Worm (Caenorhabditis elegans) whole organism, L3 larva: Measurements from ENCODE around the gene C43F9.4.

Experiments
- R02D3.7 ChIP-seq: fragments of 150-350 bp; optimal IDR thresholded peaks from 2 replicates; lab custom pipeline; 2014; ENCODE audit warnings: missing biosample characterization, missing genetic modification characterization
- fos-1 ChIP-seq: fragments of 150-350 bp; optimal IDR thresholded peaks from 2 replicates; lab custom pipeline; 2014; ENCODE audit warnings: missing biosample characterization, missing genetic modification characterization
- hmg-11 ChIP-seq: sonication (generic microtip); optimal IDR thresholded peaks from 2 replicates; lab custom pipeline; 2016; ENCODE audit warnings: missing genetic modification characterization, missing compliant biosample characterization
- lin-15B ChIP-seq: fragments of 150-350 bp; optimal IDR thresholded peaks from 2 replicates; lab custom pipeline; 2014; ENCODE audit warnings: missing biosample characterization, missing genetic modification characterization
- nhr-11 ChIP-seq: fragments of 150-350 bp; optimal IDR thresholded peaks from 2 replicates; lab custom pipeline; 2014; ENCODE audit warnings: missing biosample characterization, missing genetic modification characterization
- nhr-23 ChIP-seq: fragments of 150-350 bp; optimal IDR thresholded peaks from 2 replicates; lab custom pipeline; 2014; ENCODE audit warnings: missing biosample characterization, missing genetic modification reagents, missing genetic modification characterization
- nhr-237 ChIP-seq: fragments of 150-350 bp; optimal IDR thresholded peaks from 2 replicates; lab custom pipeline; 2014; ENCODE audit warnings: missing biosample characterization, missing genetic modification characterization
- nhr-25 ChIP-seq: sonication (generic microtip); optimal IDR thresholded peaks from 2 replicates; lab custom pipeline; 2017; ENCODE audit warnings: missing biosample characterization, missing genetic modification characterization
- nhr-28 ChIP-seq: fragments of 150-350 bp; optimal IDR thresholded peaks from 2 replicates; lab custom pipeline; 2014; ENCODE audit warnings: missing biosample characterization, missing genetic modification characterization
- skn-1 ChIP-seq: fragments of 150-350 bp; optimal IDR thresholded peaks from 2 replicates; lab custom pipeline; 2014; ENCODE audit warnings: missing biosample characterization, missing genetic modification characterization
- unc-39 ChIP-seq: sonication (generic microtip); optimal IDR thresholded peaks from 4 replicates; lab custom pipeline; 2017; ENCODE audit warnings: missing biosample characterization, missing genetic modification characterization
- unc-62 ChIP-seq: fragments of 150-350 bp; sonication (generic microtip); optimal IDR thresholded peaks from 4 replicates; lab custom pipeline; 2014; ENCODE audit warnings: missing biosample characterization, missing genetic modification reagents, missing genetic modification characterization

DNA sequence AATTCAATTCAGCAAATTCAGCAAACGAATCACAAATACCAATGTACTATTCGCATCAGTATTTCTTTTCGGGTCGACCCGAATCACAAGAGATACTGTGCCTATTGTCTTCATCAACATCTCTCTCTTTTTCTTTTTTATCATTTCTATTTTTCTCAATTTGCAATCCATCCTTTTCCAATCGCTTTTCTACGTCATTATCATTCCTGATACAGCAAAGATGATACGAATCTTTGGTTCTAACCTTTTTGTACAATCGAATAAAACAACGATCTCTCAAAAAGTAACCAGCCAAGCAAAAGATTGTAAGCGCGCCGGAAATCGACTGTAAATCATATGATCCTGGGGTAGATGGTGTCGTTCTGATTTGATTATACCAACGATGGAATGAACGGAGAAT lies 20.9 kb upstream of the C43F9.4 start:
- TF ChIP-seq nhr-11 (tag; lab: Kevin White, UChicago) = no peak
- TF ChIP-seq nhr-28 = no peak
- TF ChIP-seq lin-15B = no peak
- TF ChIP-seq R02D3.7 (tag; lab: Kevin White, UChicago) = no peak
- TF ChIP-seq nhr-237 (tag; lab: Kevin White, UChicago) = no peak
- no peak for TF ChIP-seq unc-62 (GFP tag; lab: Kevin White, UChicago)
- no peak for TF ChIP-seq hmg-11 (tag; lab: Kevin White, UChicago)
- TF ChIP-seq nhr-23 (tag; lab: Kevin White, UChicago) = no peak
- no peak for TF ChIP-seq nhr-25
- no peak for TF ChIP-seq fos-1 (tag; lab: Kevin White, UChicago)
- no peak for TF ChIP-seq skn-1 (tag; lab: Kevin White, UChicago)
- TF ChIP-seq unc-39 (tag; lab: Kevin White, UChicago) = no peak
